Fruit fly (Drosophila melanogaster) whole organism, prepupa: ENCODE measurements around the gene UbcE2H.

Experiments used
- Blimp-1 ChIP-seq: fragments of 200-800 bp; sonication (Bioruptor generic); optimal IDR thresholded peaks from 3 replicates; lab custom pipeline; 2017; ENCODE audit warnings: missing biosample characterization, missing genetic modification characterization, mild to moderate bottlenecking, moderate library complexity, missing genetic modification reagents
- CG10631 ChIP-seq: fragments of 200-800 bp; sonication (Bioruptor generic); optimal IDR thresholded peaks from 2 replicates; lab custom pipeline; 2016; ENCODE audit warnings: missing biosample characterization, missing genetic modification characterization
- CG10669 ChIP-seq: fragments of 200-800 bp; sonication (Bioruptor generic); optimal IDR thresholded peaks from 3 replicates; lab custom pipeline; 2018; ENCODE audit warnings: missing biosample characterization, mild to moderate bottlenecking, missing genetic modification characterization, moderate library complexity
- CG11294 ChIP-seq: fragments of 200-800 bp; sonication (Bioruptor generic); IDR thresholded peaks from 2 replicates; pipeline ENCODE4 v1.3.6; 2022; ENCODE audit warnings: missing biosample characterization, missing genetic modification characterization
- CG11762 ChIP-seq: fragments of 200-800 bp; sonication (Bioruptor generic); optimal IDR thresholded peaks from 3 replicates; lab custom pipeline; 2016; ENCODE audit warnings: missing biosample characterization, missing genetic modification characterization; ENCODE audit not compliant: insufficient read depth
- CG11902 ChIP-seq: fragments of 200-800 bp; sonication (Bioruptor generic); optimal IDR thresholded peaks from 3 replicates; lab custom pipeline; 2016; ENCODE audit warnings: missing biosample characterization, missing genetic modification characterization
- CG1621 ChIP-seq: fragments of 200-800 bp; sonication (Bioruptor generic); optimal IDR thresholded peaks from 3 replicates; lab custom pipeline; 2018; ENCODE audit warnings: missing biosample characterization, mild to moderate bottlenecking, missing genetic modification characterization
- CG3032 ChIP-seq: fragments of 200-800 bp; optimal IDR thresholded peaks from 2 replicates; lab custom pipeline; 2019; ENCODE audit warnings: missing biosample characterization, mild to moderate bottlenecking, missing genetic modification characterization, moderate library complexity
- CG31627 ChIP-seq: fragments of 200-800 bp; sonication (Bioruptor generic); optimal IDR thresholded peaks from 3 replicates; lab custom pipeline; 2016; ENCODE audit warnings: missing biosample characterization, missing genetic modification characterization
- CG32006 ChIP-seq: fragments of 200-800 bp; sonication (Bioruptor generic); optimal IDR thresholded peaks from 3 replicates; lab custom pipeline; 2017; ENCODE audit warnings: missing biosample characterization, mild to moderate bottlenecking, missing genetic modification characterization
- CG34406 ChIP-seq: fragments of 200-800 bp; sonication (Bioruptor generic); optimal IDR thresholded peaks from 3 replicates; lab custom pipeline; 2016; ENCODE audit warnings: missing biosample characterization, missing genetic modification characterization
- CG3919 ChIP-seq: fragments of 200-800 bp; sonication (Bioruptor generic); optimal IDR thresholded peaks from 3 replicates; lab custom pipeline; 2016; ENCODE audit warnings: missing biosample characterization, missing genetic modification characterization
- CG4318 ChIP-seq: fragments of 200-800 bp; sonication (Bioruptor generic); optimal IDR thresholded peaks from 3 replicates; lab custom pipeline; 2017; ENCODE audit warnings: missing biosample characterization, mild to moderate bottlenecking, missing genetic modification characterization
- CG6163 ChIP-seq: fragments of 200-800 bp; sonication (Bioruptor generic); IDR thresholded peaks from 3 replicates; pipeline ENCODE4 v1.3.6; 2022; ENCODE audit warnings: missing biosample characterization, missing genetic modification characterization
- CG6276 ChIP-seq: fragments of 200-800 bp; sonication (Bioruptor generic); optimal IDR thresholded peaks from 2 replicates; lab custom pipeline; 2017; ENCODE audit warnings: missing biosample characterization, mild to moderate bottlenecking, missing genetic modification characterization
- CG6792 ChIP-seq: fragments of 200-800 bp; sonication (Bioruptor generic); optimal IDR thresholded peaks from 3 replicates; lab custom pipeline; 2016; ENCODE audit warnings: missing biosample characterization, missing genetic modification characterization
- CG6808 ChIP-seq: fragments of 200-800 bp; sonication (Bioruptor generic); optimal IDR thresholded peaks from 3 replicates; lab custom pipeline; 2017; ENCODE audit warnings: missing biosample characterization, missing genetic modification characterization, mild to moderate bottlenecking, moderate library complexity, missing genetic modification reagents
- CG6854 ChIP-seq: fragments of 200-800 bp; sonication (Bioruptor generic); optimal IDR thresholded peaks from 2 replicates; lab custom pipeline; 2017; ENCODE audit warnings: missing biosample characterization, mild to moderate bottlenecking, missing genetic modification characterization
- CG7368 ChIP-seq: fragments of 200-800 bp; sonication (Bioruptor generic); optimal IDR thresholded peaks from 3 replicates; lab custom pipeline; 2016; ENCODE audit warnings: missing biosample characterization, missing genetic modification characterization
- CG8119 ChIP-seq: fragments of 200-800 bp; sonication (Bioruptor generic); IDR thresholded peaks from 3 replicates; pipeline ENCODE4 v1.3.6; 2022; ENCODE audit warnings: missing biosample characterization, missing genetic modification characterization
- CG8632 ChIP-seq: fragments of 200-800 bp; sonication (Bioruptor generic); optimal IDR thresholded peaks from 3 replicates; lab custom pipeline; 2016; ENCODE audit warnings: missing biosample characterization, missing genetic modification characterization
- Eip75B ChIP-seq: fragments of 200-800 bp; sonication (Bioruptor generic); optimal IDR thresholded peaks from 3 replicates; lab custom pipeline; 2016; ENCODE audit warnings: missing biosample characterization, missing genetic modification characterization
- Eip78C ChIP-seq: fragments of 200-800 bp; sonication (Bioruptor generic); peaks from one replicate; lab custom pipeline; 2016; ENCODE audit warnings: missing biosample characterization, missing genetic modification characterization
- Ets21C ChIP-seq: fragments of 200-800 bp; sonication (Bioruptor generic); optimal IDR thresholded peaks from 3 replicates; lab custom pipeline; 2016; ENCODE audit warnings: missing biosample characterization, missing genetic modification characterization
- Ets96B ChIP-seq: fragments of 200-800 bp; optimal IDR thresholded peaks from 2 replicates; lab custom pipeline; 2019; ENCODE audit warnings: missing biosample characterization, mild to moderate bottlenecking, missing genetic modification characterization, moderate library complexity
- Gug ChIP-seq: fragments of 200-800 bp; sonication (Bioruptor generic); IDR thresholded peaks from 2 replicates; pipeline ENCODE4 v1.3.6; 2022; ENCODE audit warnings: missing biosample characterization, missing genetic modification characterization
- Hr38 ChIP-seq: sonication (Bioruptor generic); optimal IDR thresholded peaks from 2 replicates; lab custom pipeline; 2016; ENCODE audit warnings: missing biosample characterization, missing genetic modification characterization
- Hr39 ChIP-seq: fragments of 200-800 bp; sonication (Bioruptor generic); optimal IDR thresholded peaks from 2 replicates; lab custom pipeline; 2016; ENCODE audit warnings: missing biosample characterization, missing genetic modification characterization
- Hr4 ChIP-seq: fragments of 200-800 bp; sonication (Bioruptor generic); optimal IDR thresholded peaks from 3 replicates; lab custom pipeline; 2016; ENCODE audit warnings: missing biosample characterization, missing genetic modification characterization
- Lpt ChIP-seq: fragments of 200-800 bp; sonication (Bioruptor generic); optimal IDR thresholded peaks from 3 replicates; lab custom pipeline; 2016; ENCODE audit warnings: missing biosample characterization, missing genetic modification characterization
- Met ChIP-seq: fragments of 200-800 bp; sonication (Bioruptor generic); optimal IDR thresholded peaks from 3 replicates; lab custom pipeline; 2016; ENCODE audit warnings: missing biosample characterization, missing genetic modification characterization
- OdsH ChIP-seq: fragments of 200-800 bp; sonication (Bioruptor generic); optimal IDR thresholded peaks from 3 replicates; lab custom pipeline; 2016; ENCODE audit warnings: missing biosample characterization, missing genetic modification characterization
- Smox ChIP-seq: fragments of 200-800 bp; sonication (Bioruptor generic); optimal IDR thresholded peaks from 3 replicates; lab custom pipeline; 2016; ENCODE audit warnings: missing biosample characterization, missing genetic modification characterization
- Sox102F ChIP-seq: fragments of 200-800 bp; sonication (Bioruptor generic); optimal IDR thresholded peaks from 2 replicates; lab custom pipeline; 2016; ENCODE audit warnings: missing biosample characterization, mild to moderate bottlenecking, missing genetic modification characterization
- Sox14 ChIP-seq: fragments of 200-800 bp; sonication (Bioruptor generic); optimal IDR thresholded peaks from 3 replicates; lab custom pipeline; 2016; ENCODE audit warnings: missing biosample characterization, missing genetic modification characterization
- Sox15 ChIP-seq: fragments of 200-800 bp; sonication (Bioruptor generic); optimal IDR thresholded peaks from 3 replicates; lab custom pipeline; 2016; ENCODE audit warnings: missing biosample characterization, missing genetic modification characterization
- achi ChIP-seq: fragments of 200-800 bp; sonication (Bioruptor generic); optimal IDR thresholded peaks from 3 replicates; lab custom pipeline; 2016; ENCODE audit warnings: missing biosample characterization, missing genetic modification characterization
- acj6 ChIP-seq: fragments of 200-800 bp; sonication (Bioruptor generic); optimal IDR thresholded peaks from 3 replicates; lab custom pipeline; 2016; ENCODE audit warnings: missing biosample characterization, missing genetic modification characterization
- cyc ChIP-seq: fragments of 200-800 bp; sonication (Bioruptor generic); optimal IDR thresholded peaks from 3 replicates; lab custom pipeline; 2016; ENCODE audit warnings: missing biosample characterization, missing genetic modification characterization
- dac ChIP-seq: fragments of 200-800 bp; sonication (Bioruptor generic); optimal IDR thresholded peaks from 2 replicates; lab custom pipeline; 2017; ENCODE audit warnings: missing biosample characterization, mild to moderate bottlenecking, missing genetic modification characterization
- dsx ChIP-seq: fragments of 200-800 bp; optimal IDR thresholded peaks from 3 replicates; lab custom pipeline; 2019; ENCODE audit warnings: missing biosample characterization, mild to moderate bottlenecking, missing genetic modification characterization, moderate library complexity; ENCODE audit not compliant: poor library complexity, severe bottlenecking
- eg ChIP-seq: fragments of 200-800 bp; sonication (Bioruptor generic); IDR thresholded peaks from 3 replicates; pipeline ENCODE4 v1.3.6; 2022; ENCODE audit warnings: missing biosample characterization, missing genetic modification characterization
- esn ChIP-seq: fragments of 200-800 bp; sonication (Bioruptor generic); optimal IDR thresholded peaks from 2 replicates; lab custom pipeline; 2016; ENCODE audit warnings: missing biosample characterization, mild to moderate bottlenecking, missing genetic modification characterization, moderate library complexity
- fd59A ChIP-seq: fragments of 200-800 bp; sonication (Bioruptor generic); optimal IDR thresholded peaks from 2 replicates; lab custom pipeline; 2017; ENCODE audit warnings: missing biosample characterization, mild to moderate bottlenecking, missing genetic modification characterization, missing genetic modification reagents
- fd85E ChIP-seq: fragments of 200-800 bp; sonication (Bioruptor generic); optimal IDR thresholded peaks from 3 replicates; lab custom pipeline; 2016; ENCODE audit warnings: missing biosample characterization, missing genetic modification characterization
- lz ChIP-seq: fragments of 200-800 bp; sonication (Bioruptor generic); optimal IDR thresholded peaks from 3 replicates; lab custom pipeline; 2016; ENCODE audit warnings: missing biosample characterization, missing genetic modification characterization
- net ChIP-seq: fragments of 200-800 bp; sonication (Bioruptor generic); optimal IDR thresholded peaks from 3 replicates; lab custom pipeline; 2016; ENCODE audit warnings: missing biosample characterization, missing genetic modification characterization
- pdm3 ChIP-seq: fragments of 200-800 bp; sonication (Bioruptor generic); optimal IDR thresholded peaks from 3 replicates; lab custom pipeline; 2016; ENCODE audit warnings: missing biosample characterization, missing genetic modification characterization
- ss ChIP-seq, 2 experiments: fragments of 200-800 bp; sonication (Bioruptor generic); optimal IDR thresholded peaks; 2 replicates in 1 of 2; 3 replicates in 1 of 2; lab custom pipeline; 2017 to 2018; ENCODE audit warnings: mild to moderate bottlenecking in 2 of 2, missing biosample characterization in 2 of 2, missing genetic modification characterization in 2 of 2, moderate library complexity in 1 of 2
- svp ChIP-seq: fragments of 200-800 bp; sonication (Bioruptor generic); peaks from one replicate; lab custom pipeline; 2016; ENCODE audit warnings: missing biosample characterization, missing genetic modification characterization
- topi ChIP-seq: fragments of 200-800 bp; sonication (Bioruptor generic); optimal IDR thresholded peaks from 3 replicates; lab custom pipeline; 2016; ENCODE audit warnings: missing biosample characterization, missing genetic modification characterization
- vri ChIP-seq: fragments of 200-800 bp; sonication (Bioruptor generic); optimal IDR thresholded peaks from 3 replicates; lab custom pipeline; 2016; ENCODE audit warnings: missing biosample characterization, mild to moderate bottlenecking, missing genetic modification characterization

The UbcE2H gene

DNA sequence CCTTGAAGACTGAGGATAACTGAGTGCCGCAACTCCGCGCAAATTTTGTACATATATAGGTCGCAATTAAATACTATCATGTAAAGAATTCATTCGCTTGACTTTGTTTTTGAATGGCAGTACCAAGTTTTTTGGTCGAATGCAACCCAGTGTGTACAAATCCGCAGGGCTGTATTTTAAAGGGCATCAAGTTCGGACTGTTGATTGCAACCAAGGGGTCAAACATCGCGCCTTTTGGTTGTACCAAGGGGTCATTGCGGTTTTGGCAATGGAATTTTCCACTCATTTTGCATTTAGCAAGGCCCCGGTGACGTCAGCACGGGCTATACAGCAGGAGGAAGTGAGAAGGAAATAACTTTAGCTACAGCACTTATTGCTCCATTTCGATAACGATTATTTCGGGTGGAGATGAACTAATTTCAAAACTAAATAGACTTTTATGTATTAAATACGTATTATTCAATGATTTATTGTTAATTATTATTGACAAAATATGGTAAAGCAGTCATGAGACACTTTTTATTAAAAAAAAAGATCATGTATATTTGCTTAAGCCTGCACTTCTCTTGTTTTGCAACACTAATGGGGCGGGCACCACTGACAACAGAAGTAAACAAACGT, 37.9 kb upstream of the UbcE2H start, which contains the start of gene CG10958:
CG10958 (plus strand) TSS at position 593 of the 621 bp plus-strand sequence.
- no peak for TF ChIP-seq CG32006 (GFP tag; lab: Kevin White, UChicago)
- TF ChIP-seq CG6163 (GFP tag; lab: Robert Waterston, UW), result peak; percentile 63; the same call in 2 of the 3 replicates
- TF ChIP-seq fd85E (GFP tag; lab: Kevin White, UChicago), result peak; percentile 25
- TF ChIP-seq Hr4, result peak; percentile 39
- TF ChIP-seq Gug (GFP tag; lab: Robert Waterston, UW), result 0 out of 2 replicates have a peak, but pooled peaks have one; percentile 12
- peak; percentile 48 for TF ChIP-seq eg (GFP tag; lab: Robert Waterston, UW)
- peak; percentile 72 for TF ChIP-seq esn (GFP tag; lab: Kevin White, UChicago)
- peak; percentile 85 for TF ChIP-seq svp (GFP tag; lab: Kevin White, UChicago)
- TF ChIP-seq dsx (GFP tag; lab: Kevin White, UChicago), result no peak
- no peak for TF ChIP-seq Hr38 (GFP tag; lab: Kevin White, UChicago)
- peak; percentile 65 for TF ChIP-seq topi (GFP tag; lab: Kevin White, UChicago)
- TF ChIP-seq CG11762, result no peak
- TF ChIP-seq achi (GFP tag; lab: Kevin White, UChicago), result peak; percentile 74
- no peak; the same call in 1 of the 2 replicates for TF ChIP-seq CG11294 (GFP tag; lab: Robert Waterston, UW)
- no peak for TF ChIP-seq CG4318 (GFP tag; lab: Kevin White, UChicago)
- no peak for TF ChIP-seq dac (GFP tag; lab: Kevin White, UChicago)
- peak; percentile 68 for TF ChIP-seq OdsH
- TF ChIP-seq pdm3, result peak; percentile 75
- no peak for TF ChIP-seq Smox
- peak; percentile 36 for TF ChIP-seq net (GFP tag; lab: Kevin White, UChicago)
- peak; percentile 6 for TF ChIP-seq Lpt
- peak; percentile 16 for TF ChIP-seq Sox15 (GFP tag; lab: Kevin White, UChicago)
- peak; percentile 73 for TF ChIP-seq CG3919 (GFP tag; lab: Kevin White, UChicago)
- TF ChIP-seq CG31627 (GFP tag; lab: Kevin White, UChicago), result peak; percentile 35
- no peak for TF ChIP-seq CG10669
- TF ChIP-seq lz (GFP tag; lab: Kevin White, UChicago), result peak; percentile 61
- TF ChIP-seq Sox102F (GFP tag; lab: Kevin White, UChicago), result no peak
- peak; percentile 34 for TF ChIP-seq CG11902 (GFP tag; lab: Kevin White, UChicago)
- no peak for TF ChIP-seq fd59A (GFP tag; lab: Kevin White, UChicago)
- peak; percentile 24 for TF ChIP-seq CG3032
- no peak for TF ChIP-seq Met (GFP tag; lab: Kevin White, UChicago)
- peak; percentile 66 for TF ChIP-seq acj6
- no peak for TF ChIP-seq CG1621 (tag; lab: Kevin White, UChicago)
- TF ChIP-seq Eip75B, result peak; percentile 61
- TF ChIP-seq CG8119 (GFP tag; lab: Robert Waterston, UW), result no peak; the same call in 2 of the 3 replicates
- no peak for TF ChIP-seq CG7368
- TF ChIP-seq Ets21C (GFP tag; lab: Kevin White, UChicago), result peak; percentile 14
- TF ChIP-seq Blimp-1, result no peak
- TF ChIP-seq Ets96B, result peak; percentile 42
- peak; percentile 69 for TF ChIP-seq CG10631 (GFP tag; lab: Kevin White, UChicago)
- no peak for TF ChIP-seq CG6276 (GFP tag; lab: Kevin White, UChicago)
- peak; percentile 28 for TF ChIP-seq Hr39 (GFP tag; lab: Kevin White, UChicago)
- peak; percentile 48 for TF ChIP-seq Sox14 (GFP tag; lab: Kevin White, UChicago)
- TF ChIP-seq ss (GFP tag; optimal IDR thresholded peaks at IDR 0.05; lab: Kevin White, UChicago), result no peak
- peak; percentile 60 for TF ChIP-seq CG6792 (GFP tag; lab: Kevin White, UChicago)
- TF ChIP-seq CG6808 (GFP tag; lab: Kevin White, UChicago), result no peak
- peak; percentile 43 for TF ChIP-seq cyc (GFP tag; lab: Kevin White, UChicago)
- TF ChIP-seq CG8632 (GFP tag; lab: Kevin White, UChicago), result peak; percentile 52
- peak; percentile 81 for TF ChIP-seq Eip78C (GFP tag; lab: Kevin White, UChicago)
- no peak for TF ChIP-seq vri (GFP tag; lab: Kevin White, UChicago)
- TF ChIP-seq CG34406 (GFP tag; lab: Kevin White, UChicago), result peak; percentile 60
- TF ChIP-seq CG6854, result peak; percentile 34
